Worm (Caenorhabditis elegans) whole organism, early embryonic: ENCODE data around the gene Y62E10A.20.

Experiments used
- B0310.2 ChIP-seq: sonication (generic microtip); optimal IDR thresholded peaks from 2 replicates; lab custom pipeline; 2016; ENCODE audit warnings: mild to moderate bottlenecking, missing genetic modification characterization, missing compliant biosample characterization
- F13C5.2 ChIP-seq: sonication (generic microtip); optimal IDR thresholded peaks from 2 replicates; lab custom pipeline; 2017; ENCODE audit warnings: mild to moderate bottlenecking, missing genetic modification characterization, inconsistent platforms, missing compliant biosample characterization
- aly-1 ChIP-seq: sonication (generic microtip); optimal IDR thresholded peaks from 2 replicates; lab custom pipeline; 2016; ENCODE audit warnings: missing genetic modification characterization, missing compliant biosample characterization
- ama-1 ChIP-seq: fragments of 150-350 bp; optimal IDR thresholded peaks from 2 replicates; lab custom pipeline; 2014
- ceh-13 ChIP-seq: fragments of 200-800 bp; sonication (Bioruptor generic); optimal IDR thresholded peaks from 2 replicates; lab custom pipeline; 2018; ENCODE audit warnings: mild to moderate bottlenecking, missing genetic modification characterization, missing compliant biosample characterization
- ceh-36 ChIP-seq: sonication (generic microtip); optimal IDR thresholded peaks from 2 replicates; lab custom pipeline; 2016; ENCODE audit warnings: missing genetic modification characterization, inconsistent platforms, missing compliant biosample characterization
- ets-7 ChIP-seq: sonication (generic microtip); optimal IDR thresholded peaks from 2 replicates; lab custom pipeline; 2016; ENCODE audit warnings: missing genotype, missing genetic modification characterization, missing compliant biosample characterization
- flt-1 ChIP-seq: fragments of 200-800 bp; sonication (Bioruptor generic); IDR thresholded peaks from 2 replicates; pipeline ENCODE4 v1.3.6; 2022; ENCODE audit warnings: missing genetic modification characterization, missing compliant biosample characterization
- hmbx-1 ChIP-seq: sonication (generic microtip); optimal IDR thresholded peaks from 2 replicates; lab custom pipeline; 2016; ENCODE audit warnings: mild to moderate bottlenecking, missing genetic modification characterization, missing compliant biosample characterization
- hmg-4 ChIP-seq: fragments of 200-800 bp; sonication (Bioruptor generic); optimal IDR thresholded peaks from 2 replicates; lab custom pipeline; 2018; ENCODE audit warnings: mild to moderate bottlenecking, missing genetic modification characterization, missing compliant biosample characterization
- hnd-1 ChIP-seq: sonication (generic microtip); optimal IDR thresholded peaks from 2 replicates; lab custom pipeline; 2016; ENCODE audit warnings: missing genetic modification characterization, missing compliant biosample characterization
- pes-1 ChIP-seq: fragments of 200-800 bp; sonication (Bioruptor generic); IDR thresholded peaks from 2 replicates; pipeline ENCODE4 v1.3.6; 2022; ENCODE audit warnings: missing genetic modification reagents, missing genetic modification characterization, missing compliant biosample characterization
- scrt-1 ChIP-seq: fragments of 200-800 bp; sonication (Bioruptor generic); IDR thresholded peaks from 2 replicates; pipeline ENCODE4 v1.3.6; 2022; ENCODE audit warnings: missing genetic modification characterization, missing compliant biosample characterization
- sea-1 ChIP-seq: fragments of 200-800 bp; sonication (Bioruptor generic); conservative IDR thresholded peaks from 2 replicates; pipeline ENCODE4 v1.3.6; 2022; ENCODE audit warnings: missing genetic modification characterization, missing compliant biosample characterization
- tbx-11 ChIP-seq: fragments of 200-800 bp; sonication (Bioruptor generic); IDR thresholded peaks from 2 replicates; pipeline ENCODE4 v1.3.6; 2022; ENCODE audit warnings: missing genetic modification characterization, missing compliant biosample characterization
- tbx-37 ChIP-seq: fragments of 200-800 bp; sonication (Bioruptor generic); conservative IDR thresholded peaks from 2 replicates; pipeline ENCODE4 v1.3.6; 2022; ENCODE audit warnings: missing genetic modification reagents, missing genetic modification characterization, missing compliant biosample characterization
- tra-4 ChIP-seq: sonication (generic microtip); optimal IDR thresholded peaks from 2 replicates; lab custom pipeline; 2017; ENCODE audit warnings: missing genetic modification characterization, missing compliant biosample characterization

Gene Y62E10A.20

DNA sequence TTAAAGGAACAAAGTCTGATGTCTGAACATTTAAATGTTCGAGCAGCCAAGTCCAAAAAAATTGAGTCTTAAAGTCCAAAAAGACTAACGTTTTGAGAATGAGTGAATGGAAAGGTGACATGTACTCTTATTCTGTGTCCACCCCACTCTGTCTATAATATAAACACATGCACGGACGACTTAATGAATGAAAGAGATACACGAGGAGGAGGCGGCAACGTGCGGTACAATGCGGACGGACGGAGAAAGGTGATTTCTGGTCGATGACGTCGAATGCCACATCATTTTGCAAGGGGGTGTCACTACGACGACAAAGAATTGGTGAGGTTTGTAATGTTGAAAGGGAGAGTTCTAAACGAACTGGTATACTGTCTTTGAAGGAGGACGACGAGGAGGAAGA lies 8.8 kb upstream of the Y62E10A.20 start:
- TF ChIP-seq F13C5.2 (tag; lab: Kevin White, UChicago) (no peak), sea-1 (GFP tag; lab: Robert Waterston, UW) (no peak), hnd-1 (tag; lab: Kevin White, UChicago) (no peak), B0310.2 (tag; lab: Kevin White, UChicago) (no peak), tbx-11 (GFP tag; lab: Robert Waterston, UW) (no peak), hmbx-1 (tag; lab: Kevin White, UChicago) (no peak), scrt-1 (GFP tag; lab: Robert Waterston, UW) (no peak), ets-7 (tag; lab: Kevin White, UChicago) (no peak), flt-1 (GFP tag; lab: Robert Waterston, UW) (no peak), hmg-4 (GFP tag; lab: Kevin White, UChicago) (no peak)

- TF ChIP-seq ets-7 (tag; lab: Kevin White, UChicago), result no peak
Measured at ce11 chrIV:13393246-13393716, 7.4 kb upstream of the Y62E10A.20 start.

- no peak for TF ChIP-seq pes-1 (GFP tag; lab: Robert Waterston, UW)
- TF ChIP-seq F13C5.2 (tag; lab: Kevin White, UChicago), result no peak
- TF ChIP-seq scrt-1 (GFP tag; lab: Robert Waterston, UW), result no peak
- TF ChIP-seq B0310.2 (tag; lab: Kevin White, UChicago), result no peak
- no peak for TF ChIP-seq ceh-13 (GFP tag; lab: Kevin White, UChicago)
- no peak for TF ChIP-seq ceh-36 (tag; lab: Kevin White, UChicago)
- TF ChIP-seq aly-1 (tag; lab: Kevin White, UChicago), result no peak
- no peak for TF ChIP-seq tbx-37 (GFP tag; lab: Robert Waterston, UW)
- no peak for TF ChIP-seq ets-7 (tag; lab: Kevin White, UChicago)
- no peak for TF ChIP-seq sea-1 (GFP tag; lab: Robert Waterston, UW)
- TF ChIP-seq flt-1 (GFP tag; lab: Robert Waterston, UW), result no peak
- TF ChIP-seq hmg-4 (GFP tag; lab: Kevin White, UChicago), result no peak
- no peak for TF ChIP-seq hmbx-1 (tag; lab: Kevin White, UChicago)
- no peak for TF ChIP-seq tra-4 (tag; lab: Kevin White, UChicago)
- no peak for TF ChIP-seq tbx-11 (GFP tag; lab: Robert Waterston, UW)
- no peak for TF ChIP-seq ama-1 (lab: Kevin White, UChicago)
- no peak for TF ChIP-seq hnd-1 (tag; lab: Kevin White, UChicago)
Measured at ce11 chrIV:13392230-13392629, 6.3 kb upstream of the Y62E10A.20 start.

ce11 chrIV:13390770-13391169 lies 4.9 kb upstream of the Y62E10A.20 start:
- TF ChIP-seq tbx-37 (GFP tag; lab: Robert Waterston, UW) (no peak), ama-1 (lab: Kevin White, UChicago) (no peak), sea-1 (GFP tag; lab: Robert Waterston, UW) (no peak), scrt-1 (GFP tag; lab: Robert Waterston, UW) (no peak), hnd-1 (tag; lab: Kevin White, UChicago) (no peak), tbx-11 (GFP tag; lab: Robert Waterston, UW) (no peak), pes-1 (GFP tag; lab: Robert Waterston, UW) (no peak), ceh-13 (GFP tag; lab: Kevin White, UChicago) (no peak), ets-7 (tag; lab: Kevin White, UChicago) (no peak), F13C5.2 (tag; lab: Kevin White, UChicago) (no peak), hmbx-1 (tag; lab: Kevin White, UChicago) (no peak), tra-4 (tag; lab: Kevin White, UChicago) (no peak), flt-1 (GFP tag; lab: Robert Waterston, UW) (no peak), aly-1 (tag; lab: Kevin White, UChicago) (no peak), hmg-4 (GFP tag; lab: Kevin White, UChicago) (no peak)

- no peak for TF ChIP-seq tra-4 (tag; lab: Kevin White, UChicago)
- TF ChIP-seq aly-1 (tag; lab: Kevin White, UChicago), result no peak
- no peak for TF ChIP-seq pes-1 (GFP tag; lab: Robert Waterston, UW)
- no peak for TF ChIP-seq tbx-11 (GFP tag; lab: Robert Waterston, UW)
- no peak for TF ChIP-seq hmbx-1 (tag; lab: Kevin White, UChicago)
- no peak for TF ChIP-seq B0310.2 (tag; lab: Kevin White, UChicago)
- TF ChIP-seq ets-7 (tag; lab: Kevin White, UChicago), result no peak
- TF ChIP-seq F13C5.2 (tag; lab: Kevin White, UChicago), result no peak
- no peak for TF ChIP-seq hmg-4 (GFP tag; lab: Kevin White, UChicago)
- TF ChIP-seq ceh-13 (GFP tag; lab: Kevin White, UChicago), result no peak
- no peak for TF ChIP-seq flt-1 (GFP tag; lab: Robert Waterston, UW)
- TF ChIP-seq tbx-37 (GFP tag; lab: Robert Waterston, UW), result no peak
- no peak for TF ChIP-seq ama-1 (lab: Kevin White, UChicago)
- no peak for TF ChIP-seq hnd-1 (tag; lab: Kevin White, UChicago)
- TF ChIP-seq ceh-36 (tag; lab: Kevin White, UChicago), result no peak
- no peak for TF ChIP-seq sea-1 (GFP tag; lab: Robert Waterston, UW)
Measured at ce11 chrIV:13389237-13389636, 3.3 kb upstream of the Y62E10A.20 start.

DNA sequence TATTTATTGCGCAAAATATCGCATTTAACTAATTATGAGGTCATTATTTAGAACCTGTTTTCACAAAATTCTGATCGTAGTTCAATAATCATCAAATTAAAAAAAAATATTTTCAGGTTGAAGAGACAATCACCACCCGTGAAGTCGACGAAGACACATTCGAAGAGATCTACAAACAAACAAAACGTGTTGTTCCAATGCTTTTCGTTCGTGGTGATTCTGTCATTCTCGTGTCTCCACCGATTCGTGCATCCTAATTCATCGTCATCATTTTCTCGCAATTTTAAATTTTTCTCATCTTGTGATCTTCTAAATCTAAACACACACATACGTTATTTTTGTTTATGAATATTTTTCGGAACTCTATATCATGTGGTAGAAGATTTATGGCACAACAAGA lies 2.9 kb upstream of the Y62E10A.20 start:
- TF ChIP-seq ama-1 (lab: Kevin White, UChicago) (no peak), tra-4 (tag; lab: Kevin White, UChicago) (no peak), tbx-11 (GFP tag; lab: Robert Waterston, UW) (no peak), hmbx-1 (tag; lab: Kevin White, UChicago) (no peak), tbx-37 (GFP tag; lab: Robert Waterston, UW) (no peak), scrt-1 (GFP tag; lab: Robert Waterston, UW) (no peak), sea-1 (GFP tag; lab: Robert Waterston, UW) (no peak), ceh-13 (GFP tag; lab: Kevin White, UChicago) (no peak), hmg-4 (GFP tag; lab: Kevin White, UChicago) (no peak), flt-1 (GFP tag; lab: Robert Waterston, UW) (no peak), pes-1 (GFP tag; lab: Robert Waterston, UW) (no peak), ceh-36 (tag; lab: Kevin White, UChicago) (no peak), F13C5.2 (tag; lab: Kevin White, UChicago) (no peak), ets-7 (tag; lab: Kevin White, UChicago) (no peak), aly-1 (tag; lab: Kevin White, UChicago) (no peak), hnd-1 (tag; lab: Kevin White, UChicago) (no peak), B0310.2 (tag; lab: Kevin White, UChicago) (no peak)
